Worm (Caenorhabditis elegans) whole organism, L4 larva: ENCODE data around the gene dars-1.

Experiments
- Y105C5A.15 ChIP-seq: fragments of 200-800 bp; sonication (Bioruptor generic); IDR thresholded peaks from 2 replicates; pipeline ENCODE4 v1.3.6; 2022; ENCODE audit warnings: missing genetic modification characterization, missing compliant biosample characterization
- ceh-32 ChIP-seq: sonication (generic microtip); optimal IDR thresholded peaks from 2 replicates; lab custom pipeline; 2016; ENCODE audit warnings: mild to moderate bottlenecking, missing genetic modification characterization, missing compliant biosample characterization; ENCODE audit not compliant: poor library complexity
- daf-16 ChIP-seq, 3 experiments: sonication (generic microtip); optimal IDR thresholded peaks; 2 replicates each; lab custom pipeline; 2016 to 2017; ENCODE audit warnings: missing genetic modification characterization in 3 of 3, missing genetic modification reagents in 3 of 3, mild to moderate bottlenecking in 2 of 3, missing compliant biosample characterization in 2 of 3, missing biosample characterization in 1 of 3, moderate library complexity in 1 of 3
- lin-15B ChIP-seq: fragments of 150-350 bp; sonication (generic microtip); optimal IDR thresholded peaks from 3 replicates; lab custom pipeline; 2014; ENCODE audit warnings: missing biosample characterization, missing genetic modification characterization
- lin-39 ChIP-seq: fragments of 150-350 bp; optimal IDR thresholded peaks from 2 replicates; lab custom pipeline; 2014; ENCODE audit warnings: missing biosample characterization, missing genetic modification reagents, missing genetic modification characterization
- snpc-4 ChIP-seq: fragments of 150-350 bp; optimal IDR thresholded peaks from 2 replicates; lab custom pipeline; 2014; ENCODE audit warnings: missing biosample characterization, missing genetic modification characterization

DNA sequence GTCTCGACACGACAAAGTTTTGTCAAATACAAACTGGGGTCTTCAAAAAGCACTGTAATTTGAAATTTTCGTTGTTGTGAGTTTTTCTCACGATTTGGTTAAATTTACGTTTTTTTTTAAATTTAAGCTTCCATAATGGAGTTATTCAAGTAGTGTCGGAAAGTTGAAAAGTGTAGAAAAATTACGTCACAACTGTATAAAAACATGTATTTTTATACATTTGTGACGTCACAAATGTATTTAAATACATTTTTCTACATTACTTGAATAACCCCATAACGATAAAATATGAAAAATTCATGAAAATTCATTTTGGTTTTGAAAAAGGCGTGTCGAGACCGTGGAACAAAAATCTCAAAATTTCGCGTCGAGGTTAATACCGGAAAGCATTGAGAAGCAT is 6.4 kb upstream of the dars-1 start:
- TF ChIP-seq snpc-4 (tag; lab: Kevin White, UChicago) (no peak), ceh-32 (tag; lab: Kevin White, UChicago) (no peak), Y105C5A.15 (GFP tag; lab: Robert Waterston, UW) (no peak), lin-15B (no peak), daf-16 (GFP tag; optimal IDR thresholded peaks at IDR 0.05; lab: Kevin White, UChicago) (no peak), daf-16 (tag; optimal IDR thresholded peaks at IDR 0.05; lab: Kevin White, UChicago) (no peak), lin-39 (tag; lab: Kevin White, UChicago) (no peak)
